Fruit fly (Drosophila melanogaster): Measurements from ENCODE around the gene smp-30.
A peak's percentile ranks its signal among the peaks of the same experiment; 100 is the strongest.

smp-30 gene

DNA sequence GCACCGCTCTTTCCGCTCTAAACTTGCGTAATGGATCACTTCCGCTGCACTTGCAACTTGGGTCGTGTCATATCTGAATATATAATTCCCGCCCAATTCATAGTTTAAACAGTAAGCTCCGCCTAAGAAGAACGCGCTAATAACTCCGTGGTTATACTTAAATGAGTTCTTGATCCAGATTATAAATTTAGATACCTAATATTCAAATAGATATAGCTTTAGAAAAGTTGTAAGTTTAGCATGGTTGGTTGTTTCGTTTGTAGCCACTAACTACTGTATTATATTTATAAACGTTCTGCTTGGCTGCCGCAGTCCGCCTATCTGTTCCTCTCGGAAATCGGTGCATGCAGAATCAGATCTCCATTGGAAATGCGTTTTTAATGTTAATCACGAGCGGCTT is 8.1 kb downstream of the smp-30 start (continued):
- no peak for TF ChIP-seq sima (GFP tag; optimal IDR thresholded peaks at IDR 0.05)
- no peak for TF ChIP-seq CG14860 (GFP tag; IDR thresholded peaks at IDR 0.05; ENCODE audit: partially characterized antibody)
- no peak for TF ChIP-seq pho (GFP tag; optimal IDR thresholded peaks at IDR 0.05)
- TF ChIP-seq E2f2 (GFP tag; IDR thresholded peaks at IDR 0.05), result 0 out of 2 replicates have a peak, but pooled peaks have one; percentile 17
- TF ChIP-seq Dp (GFP tag; optimal IDR thresholded peaks at IDR 0.05), result no peak
- TF ChIP-seq CG11085 (GFP tag; IDR thresholded peaks at IDR 0.05), result no peak
- TF ChIP-seq bowl (GFP tag; IDR thresholded peaks at IDR 0.05), result no peak
- peak; percentile 47; the same call in 1 of the 2 replicates for TF ChIP-seq ap (GFP tag; IDR thresholded peaks at IDR 0.05)
- TF ChIP-seq HLH54F (GFP tag; optimal IDR thresholded peaks at IDR 0.05), result no peak
- no peak for TF ChIP-seq CG18599 (GFP tag; optimal IDR thresholded peaks at IDR 0.05)
- TF ChIP-seq oc (tag; optimal IDR thresholded peaks at IDR 0.05), result peak; percentile 50
- TF ChIP-seq CG7987 (GFP tag; optimal IDR thresholded peaks at IDR 0.05), result no peak
- no peak for TF ChIP-seq ab (GFP tag; optimal IDR thresholded peaks at IDR 0.05)
- no peak for TF ChIP-seq cas (GFP tag; IDR thresholded peaks at IDR 0.05)
- TF ChIP-seq dan (GFP tag; IDR thresholded peaks at IDR 0.05), result no peak
- 0 out of 2 replicates have a peak, but pooled peaks have one; percentile 11 for TF ChIP-seq seq (GFP tag; IDR thresholded peaks at IDR 0.05)
- peak; percentile 67 for TF ChIP-seq nmo (GFP tag; optimal IDR thresholded peaks at IDR 0.05)
- TF ChIP-seq Myb (GFP tag; optimal IDR thresholded peaks at IDR 0.05), result no peak
- TF ChIP-seq Usf (GFP tag; optimal IDR thresholded peaks at IDR 0.05), result no peak
- no peak for TF ChIP-seq CG5245 (GFP tag; optimal IDR thresholded peaks at IDR 0.05)
- no peak for TF ChIP-seq CG12769 (tag; optimal IDR thresholded peaks at IDR 0.05)
- TF ChIP-seq CG3838 (GFP tag; optimal IDR thresholded peaks at IDR 0.05), result peak; percentile 7
- peak; percentile 60 for TF ChIP-seq Oli (tag; optimal IDR thresholded peaks at IDR 0.05)
- peak; percentile 58 for TF ChIP-seq Xbp1 (GFP tag; optimal IDR thresholded peaks at IDR 0.05)
- TF ChIP-seq CG31388 (GFP tag; optimal IDR thresholded peaks at IDR 0.05), result no peak
- TF ChIP-seq CG10274 (GFP tag; optimal IDR thresholded peaks at IDR 0.05), result no peak
- TF ChIP-seq pros (GFP tag; optimal IDR thresholded peaks at IDR 0.05), result no peak
- no peak for TF ChIP-seq Dref (GFP tag; IDR thresholded peaks at IDR 0.05)
- TF ChIP-seq Dfd (GFP tag; optimal IDR thresholded peaks at IDR 0.05), result no peak
- TF ChIP-seq sens (GFP tag), result peak; percentile 95
- peak; percentile 37 for TF ChIP-seq D19A (tag; optimal IDR thresholded peaks at IDR 0.05)
- TF ChIP-seq pb (GFP tag; optimal IDR thresholded peaks at IDR 0.05), result no peak
- no peak for TF ChIP-seq cad (GFP tag; optimal IDR thresholded peaks at IDR 0.05)
- no peak for TF ChIP-seq fu2 (GFP tag; optimal IDR thresholded peaks at IDR 0.05)
- peak; percentile 51 for TF ChIP-seq E2f1 (GFP tag; IDR thresholded peaks at IDR 0.05)
- peak; percentile 30 for TF ChIP-seq pnt (GFP tag; optimal IDR thresholded peaks at IDR 0.05)
- peak; percentile 66 for TF ChIP-seq unpg (GFP tag; optimal IDR thresholded peaks at IDR 0.05)
- peak; percentile 86 for TF ChIP-seq ci (GFP tag; IDR thresholded peaks at IDR 0.05)
- no peak for TF ChIP-seq mld (GFP tag; IDR thresholded peaks at IDR 0.05; ENCODE audit: partially characterized antibody)
- TF ChIP-seq chif (GFP tag; optimal IDR thresholded peaks at IDR 0.05), result peak; percentile 26 to 51
- peak; percentile 26; the same call in 1 of the 2 replicates for TF ChIP-seq CG31224 (GFP tag; IDR thresholded peaks at IDR 0.05)
- TF ChIP-seq CG12071 (GFP tag; optimal IDR thresholded peaks at IDR 0.05), result no peak
- peak; percentile 29 for TF ChIP-seq PHDP (tag; optimal IDR thresholded peaks at IDR 0.05)
- peak; percentile 61 for TF ChIP-seq fd96Cb (tag; optimal IDR thresholded peaks at IDR 0.05)
- peak; percentile 24 for TF ChIP-seq CG11723 (GFP tag; optimal IDR thresholded peaks at IDR 0.05)
- peak; percentile 73 for TF ChIP-seq CG1603 (tag; optimal IDR thresholded peaks at IDR 0.05)
- no peak; the same call in 1 of the 2 replicates for TF ChIP-seq sisA (GFP tag; IDR thresholded peaks at IDR 0.05)
- no peak for TF ChIP-seq her (GFP tag; optimal IDR thresholded peaks at IDR 0.05)
- peak; percentile 48 for TF ChIP-seq tap (tag; optimal IDR thresholded peaks at IDR 0.05)
- TF ChIP-seq corto (GFP tag; optimal IDR thresholded peaks at IDR 0.05), result no peak
- no peak for TF ChIP-seq CG10147 (GFP tag; optimal IDR thresholded peaks at IDR 0.05)
- TF ChIP-seq B-H1 (GFP tag; IDR thresholded peaks at IDR 0.05), result peak; percentile 30; the same call in 1 of the 3 replicates

Measured in whole organism, embryonic.